Worm (Caenorhabditis elegans) whole organism, mixed stage, embryonic: ENCODE measurements around the gene cls-1.

ENCODE experiments used
- blmp-1 ChIP-seq: fragments of 150-350 bp; optimal IDR thresholded peaks from 2 replicates; lab custom pipeline; 2014; ENCODE audit warnings: missing biosample characterization, missing genetic modification characterization
- ces-1 ChIP-seq: fragments of 150-350 bp; optimal IDR thresholded peaks from 2 replicates; lab custom pipeline; 2014; ENCODE audit warnings: missing biosample characterization, missing genetic modification reagents, missing genetic modification characterization
- elt-3 ChIP-seq: fragments of 150-350 bp; optimal IDR thresholded peaks from 2 replicates; lab custom pipeline; 2014; ENCODE audit warnings: missing biosample characterization, missing genetic modification characterization
- mls-2 ChIP-seq: sonication (generic microtip); optimal IDR thresholded peaks from 2 replicates; lab custom pipeline; 2016; ENCODE audit warnings: mild to moderate bottlenecking, missing genetic modification characterization, moderate library complexity, missing compliant biosample characterization
- unc-39 ChIP-seq: fragments of 150-350 bp; optimal IDR thresholded peaks from 2 replicates; lab custom pipeline; 2014; ENCODE audit warnings: missing biosample characterization, missing genetic modification characterization

DNA sequence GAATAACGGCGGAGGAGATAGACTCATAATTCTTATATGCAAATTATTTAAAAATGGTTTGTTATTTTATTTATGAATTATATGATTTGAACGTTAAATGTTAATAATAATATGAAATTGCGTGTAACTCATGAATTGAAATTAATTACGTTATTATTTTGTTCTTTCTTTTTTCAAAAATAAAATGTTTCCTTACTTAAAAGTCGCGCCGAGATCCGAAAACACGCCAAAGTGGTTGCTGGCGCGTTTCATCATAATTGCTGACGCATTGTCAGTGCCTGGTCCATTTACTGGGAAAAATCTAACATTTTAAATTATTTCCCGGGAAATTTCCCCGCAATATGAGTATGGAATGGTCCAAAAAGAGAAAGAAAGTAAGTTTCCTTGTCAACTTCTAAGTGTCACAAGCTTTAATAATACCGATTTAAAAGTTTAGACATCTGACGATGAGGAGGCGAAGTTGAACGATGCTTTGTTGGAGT, 8.5 kb upstream of the cls-1 start, which contains the start of the genes C07H6.9 and sap-140:
- TF ChIP-seq unc-39 (tag; lab: Kevin White, UChicago) (no peak), ces-1 (GFP tag; lab: Kevin White, UChicago) (peak; percentile 68), elt-3 (tag; lab: Kevin White, UChicago) (no peak), blmp-1 (tag; lab: Kevin White, UChicago) (no peak), mls-2 (no peak)
